Fruit fly (Drosophila melanogaster) whole organism, embryonic: Measurements from ENCODE around the gene galene.

Experiments used
- Bdp1 ChIP-seq: fragments of 200-800 bp; sonication (Bioruptor generic); optimal IDR thresholded peaks from 3 replicates; lab custom pipeline; 2016; ENCODE audit warnings: missing biosample characterization, missing genetic modification characterization
- Blimp-1 ChIP-seq: fragments of 200-800 bp; sonication (Bioruptor generic); optimal IDR thresholded peaks from 3 replicates; lab custom pipeline; 2018; ENCODE audit warnings: missing biosample characterization, missing genetic modification characterization, mild to moderate bottlenecking, moderate library complexity, missing genetic modification reagents
- BtbVII ChIP-seq: fragments of 200-800 bp; sonication (Bioruptor generic); optimal IDR thresholded peaks from 3 replicates; lab custom pipeline; 2017; ENCODE audit warnings: missing biosample characterization, mild to moderate bottlenecking, missing genetic modification characterization
- CG10366 ChIP-seq: fragments of 200-800 bp; sonication (Bioruptor generic); IDR thresholded peaks from 2 replicates; pipeline ENCODE4 v1.3.6; 2022; ENCODE audit warnings: missing biosample characterization, missing genetic modification characterization
- CG10543 ChIP-seq: fragments of 200-800 bp; sonication (Bioruptor generic); optimal IDR thresholded peaks from 3 replicates; lab custom pipeline; 2017; ENCODE audit warnings: missing biosample characterization, mild to moderate bottlenecking, missing genetic modification characterization, moderate library complexity
- CG12769 ChIP-seq: fragments of 200-800 bp; sonication (Bioruptor generic); optimal IDR thresholded peaks from 2 replicates; lab custom pipeline; 2019; ENCODE audit warnings: missing biosample characterization, mild to moderate bottlenecking, missing genetic modification characterization, moderate library complexity
- CG13775 ChIP-seq: fragments of 200-800 bp; sonication (Bioruptor generic); optimal IDR thresholded peaks from 3 replicates; lab custom pipeline; 2017; ENCODE audit warnings: missing biosample characterization, mild to moderate bottlenecking, missing genetic modification characterization
- CG14050 ChIP-seq: fragments of 200-800 bp; sonication (Bioruptor generic); IDR thresholded peaks from 3 replicates; pipeline ENCODE4 v1.3.6; 2022; ENCODE audit warnings: missing biosample characterization, missing genetic modification characterization
- CG15073 ChIP-seq: fragments of 200-800 bp; sonication (Bioruptor generic); optimal IDR thresholded peaks from 2 replicates; lab custom pipeline; 2016; ENCODE audit warnings: missing biosample characterization, missing genetic modification characterization
- CG16779 ChIP-seq: fragments of 200-800 bp; sonication (Bioruptor generic); IDR thresholded peaks from 2 replicates; pipeline ENCODE4 v1.3.6; 2022; ENCODE audit warnings: missing biosample characterization, missing genetic modification characterization
- CG17328 ChIP-seq: fragments of 200-800 bp; sonication (Bioruptor generic); IDR thresholded peaks from 2 replicates; pipeline ENCODE4 v1.3.6; 2022; ENCODE audit warnings: missing biosample characterization, missing genetic modification characterization
- CG17612 ChIP-seq: fragments of 200-800 bp; sonication (Bioruptor generic); IDR thresholded peaks from 2 replicates; pipeline ENCODE4 v1.3.6; 2022; ENCODE audit warnings: missing biosample characterization, missing genetic modification characterization
- CG3726 ChIP-seq: fragments of 200-800 bp; sonication (Bioruptor generic); IDR thresholded peaks from 3 replicates; pipeline ENCODE4, ENCODE4 v1.3.6; 2022; ENCODE audit warnings: missing biosample characterization, missing genetic modification characterization
- CG7745 ChIP-seq: fragments of 200-800 bp; sonication (Bioruptor generic); optimal IDR thresholded peaks from 2 replicates; lab custom pipeline; 2018; ENCODE audit warnings: missing biosample characterization, mild to moderate bottlenecking, missing genetic modification characterization, moderate library complexity
- CG9932 ChIP-seq: fragments of 200-800 bp; sonication (Bioruptor generic); IDR thresholded peaks from 2 replicates; pipeline ENCODE4 v1.3.6; 2022; ENCODE audit warnings: missing biosample characterization, missing genetic modification characterization
- Camta ChIP-seq: fragments of 200-800 bp; sonication (Bioruptor generic); optimal IDR thresholded peaks from 2 replicates; lab custom pipeline; 2016; ENCODE audit warnings: missing biosample characterization, missing genetic modification characterization
- D19A ChIP-seq: fragments of 200-800 bp; optimal IDR thresholded peaks from 3 replicates; lab custom pipeline; 2019; ENCODE audit warnings: missing biosample characterization, mild to moderate bottlenecking, missing genetic modification characterization, moderate library complexity
- D19B ChIP-seq: fragments of 200-800 bp; sonication (Bioruptor generic); optimal IDR thresholded peaks from 2 replicates; lab custom pipeline; 2017; ENCODE audit warnings: missing biosample characterization, mild to moderate bottlenecking, missing genetic modification characterization
- Dad ChIP-seq: fragments of 200-800 bp; sonication (Bioruptor generic); optimal IDR thresholded peaks from 3 replicates; lab custom pipeline; 2016; ENCODE audit warnings: missing biosample characterization, missing genetic modification characterization
- Dref ChIP-seq: fragments of 200-800 bp; sonication (Bioruptor generic); IDR thresholded peaks from 2 replicates; pipeline ENCODE4 v1.3.6; 2022; ENCODE audit warnings: missing biosample characterization, missing genetic modification characterization
- Eip74EF ChIP-seq, 2 experiments: fragments of 200-800 bp in 1 of 2; fragments of >200 bp in 1 of 2; sonication (Bioruptor generic) in 1 of 2; optimal IDR thresholded peaks; 2 replicates each; lab custom pipeline; 2017 to 2019; ENCODE audit warnings: missing biosample characterization in 2 of 2, missing genetic modification characterization in 2 of 2, mild to moderate bottlenecking in 1 of 2, moderate library complexity in 1 of 2
- Hand ChIP-seq: fragments of 200-800 bp; sonication (Bioruptor generic); optimal IDR thresholded peaks from 2 replicates; lab custom pipeline; 2017; ENCODE audit warnings: mild to moderate bottlenecking, missing biosample characterization, missing genetic modification reagents, missing genetic modification characterization
- NC2α ChIP-seq: fragments of 200-800 bp; sonication (Bioruptor generic); optimal IDR thresholded peaks from 2 replicates; lab custom pipeline; 2016; ENCODE audit warnings: missing biosample characterization, missing genetic modification characterization
- Oaz ChIP-seq: fragments of 200-800 bp; sonication (Bioruptor generic); IDR thresholded peaks from 2 replicates; pipeline ENCODE4 v1.3.6; 2022; ENCODE audit warnings: missing biosample characterization, missing genetic modification characterization
- Oli ChIP-seq: fragments of 200-800 bp; sonication (Bioruptor generic); optimal IDR thresholded peaks from 2 replicates; lab custom pipeline; 2018; ENCODE audit warnings: missing biosample characterization, mild to moderate bottlenecking, missing genetic modification characterization, moderate library complexity
- Pdp1 ChIP-seq, 2 experiments: fragments of 200-800 bp; sonication (Bioruptor generic); optimal IDR thresholded peaks; 3 replicates each; lab custom pipeline; 2016; ENCODE audit warnings: missing biosample characterization in 2 of 2, missing genetic modification characterization in 2 of 2, mild to moderate bottlenecking in 1 of 2, moderate library complexity in 1 of 2
- Rx ChIP-seq: fragments of 200-800 bp; sonication (Bioruptor generic); IDR thresholded peaks from 2 replicates; pipeline ENCODE4 v1.3.6; 2022; ENCODE audit warnings: missing biosample characterization, missing genetic modification characterization
- Xrp1 ChIP-seq: fragments of 200-800 bp; sonication (Bioruptor generic); IDR thresholded peaks from 2 replicates; pipeline ENCODE4 v1.3.6; 2022; ENCODE audit warnings: missing biosample characterization, missing genetic modification characterization
- caup ChIP-seq: fragments of 200-800 bp; sonication (Bioruptor generic); optimal IDR thresholded peaks from 3 replicates; lab custom pipeline; 2017; ENCODE audit warnings: missing biosample characterization, mild to moderate bottlenecking, missing genetic modification characterization, moderate library complexity; ENCODE audit not compliant: severe bottlenecking
- dati ChIP-seq: fragments of 200-800 bp; sonication (Bioruptor generic); IDR thresholded peaks from 2 replicates; pipeline ENCODE4 v1.3.6; 2022; ENCODE audit warnings: missing biosample characterization, missing genetic modification characterization
- dimm ChIP-seq: fragments of 200-800 bp; sonication (Bioruptor generic); IDR thresholded peaks from 2 replicates; pipeline ENCODE4 v1.3.6; 2022; ENCODE audit warnings: missing biosample characterization, missing genetic modification characterization
- eyg ChIP-seq: fragments of 200-800 bp; sonication (Bioruptor generic); optimal IDR thresholded peaks from 3 replicates; lab custom pipeline; 2016; ENCODE audit warnings: missing biosample characterization, missing genetic modification characterization
- fd96Cb ChIP-seq: fragments of 200-800 bp; sonication (Bioruptor generic); optimal IDR thresholded peaks from 2 replicates; lab custom pipeline; 2018; ENCODE audit warnings: missing biosample characterization, mild to moderate bottlenecking, missing genetic modification characterization, moderate library complexity
- grau ChIP-seq: fragments of 200-800 bp; optimal IDR thresholded peaks from 3 replicates; lab custom pipeline; 2019; ENCODE audit warnings: missing biosample characterization, mild to moderate bottlenecking, missing genetic modification characterization, moderate library complexity
- lilli ChIP-seq: fragments of 200-800 bp; sonication (Bioruptor generic); optimal IDR thresholded peaks from 3 replicates; lab custom pipeline; 2016; ENCODE audit warnings: missing biosample characterization, missing genetic modification characterization
- lmd ChIP-seq: fragments of 200-800 bp; sonication (Bioruptor generic); IDR thresholded peaks from 2 replicates; pipeline ENCODE4 v1.3.6; 2022; ENCODE audit warnings: missing biosample characterization, missing genetic modification characterization
- pho ChIP-seq: fragments of 200-800 bp; sonication (Bioruptor generic); optimal IDR thresholded peaks from 2 replicates; lab custom pipeline; 2016; ENCODE audit warnings: missing biosample characterization, missing genetic modification characterization
- sd ChIP-seq: fragments of 200-800 bp; sonication (Bioruptor generic); optimal IDR thresholded peaks from 3 replicates; lab custom pipeline; 2018; ENCODE audit warnings: missing biosample characterization, mild to moderate bottlenecking, missing genetic modification characterization, moderate library complexity
- sens ChIP-seq: fragments of 200-800 bp; sonication (Bioruptor generic); peaks from one replicate; lab custom pipeline; 2016; ENCODE audit warnings: missing biosample characterization, missing genetic modification characterization
- so ChIP-seq: fragments of 200-800 bp; sonication (Bioruptor generic); IDR thresholded peaks from 3 replicates; pipeline ENCODE4 v1.3.6; 2022; ENCODE audit warnings: missing biosample characterization, missing genetic modification characterization
- stc ChIP-seq: fragments of 200-800 bp; sonication (Bioruptor generic); IDR thresholded peaks from 2 replicates; pipeline ENCODE4 v1.3.6; 2022; ENCODE audit warnings: missing biosample characterization, missing genetic modification characterization
- tap ChIP-seq: fragments of 200-800 bp; optimal IDR thresholded peaks from 3 replicates; lab custom pipeline; 2019; ENCODE audit warnings: missing biosample characterization, mild to moderate bottlenecking, missing genetic modification characterization, moderate library complexity
- tio ChIP-seq: fragments of 200-800 bp; sonication (Bioruptor generic); optimal IDR thresholded peaks from 2 replicates; lab custom pipeline; 2017; ENCODE audit warnings: missing biosample characterization, missing genetic modification characterization, inconsistent platforms
- tup ChIP-seq: fragments of 200-800 bp; sonication (Bioruptor generic); optimal IDR thresholded peaks from 2 replicates; lab custom pipeline; 2016; ENCODE audit warnings: missing biosample characterization, mild to moderate bottlenecking, missing genetic modification characterization, moderate library complexity
- tx ChIP-seq: fragments of 200-800 bp; sonication (Bioruptor generic); optimal IDR thresholded peaks from 2 replicates; lab custom pipeline; 2016; ENCODE audit warnings: missing biosample characterization, missing genetic modification characterization
- wek ChIP-seq: fragments of 200-800 bp; sonication (Bioruptor generic); optimal IDR thresholded peaks from 3 replicates; lab custom pipeline; 2018; ENCODE audit warnings: missing biosample characterization, mild to moderate bottlenecking, missing genetic modification characterization, moderate library complexity
- zf30C ChIP-seq: fragments of 200-800 bp; sonication (Bioruptor generic); optimal IDR thresholded peaks from 3 replicates; lab custom pipeline; 2018; ENCODE audit warnings: missing biosample characterization, mild to moderate bottlenecking, missing genetic modification characterization

galene gene

dm6 chr3L:1258547-1258946, 23.0 kb downstream of the galene start (continued):
- TF ChIP-seq lmd (GFP tag; lab: Robert Waterston, UW) (peak; percentile 27; the same call in 1 of the 2 replicates), CG9932 (GFP tag; lab: Robert Waterston, UW) (peak; percentile 51), dati (GFP tag; lab: Robert Waterston, UW) (no peak), grau (tag; lab: Kevin White, UChicago) (peak; percentile 58), BtbVII (GFP tag; lab: Kevin White, UChicago) (no peak), dimm (GFP tag; lab: Robert Waterston, UW) (no peak), CG16779 (GFP tag; lab: Robert Waterston, UW) (no peak)
- TF ChIP-seq, all 482 proteins: peak for 41

- peak; percentile 50 for TF ChIP-seq sens (GFP tag; lab: Kevin White, UChicago)
- peak; percentile 9 for TF ChIP-seq sd (tag; lab: Kevin White, UChicago)
- no peak for TF ChIP-seq Xrp1 (GFP tag; lab: Robert Waterston, UW)
These were observed 29.5 kb downstream of the galene start for dm6 chr3L:1264998-1265397.

dm6 chr3L:1265423-1266002, 30.0 kb downstream of the galene start:
- TF ChIP-seq tx: no peak
- TF ChIP-seq D19A (tag; lab: Kevin White, UChicago): no peak
- TF ChIP-seq caup (GFP tag; lab: Kevin White, UChicago): no peak
- no peak for TF ChIP-seq Hand
- TF ChIP-seq eyg (GFP tag; lab: Kevin White, UChicago): no peak
- TF ChIP-seq Bdp1 (GFP tag; lab: Kevin White, UChicago): no peak
- no peak for TF ChIP-seq CG14050
- TF ChIP-seq Eip74EF (GFP tag; optimal IDR thresholded peaks at IDR 0.05; lab: Kevin White, UChicago): peak in 1 of 2 experiments; percentile 73
- TF ChIP-seq Oli: no peak
- no peak for TF ChIP-seq zf30C (GFP tag; lab: Kevin White, UChicago)
- TF ChIP-seq CG7745 (tag; lab: Kevin White, UChicago): no peak
- no peak for TF ChIP-seq Oaz (GFP tag; lab: Robert Waterston, UW)
- TF ChIP-seq tap: no peak
- no peak for TF ChIP-seq Dad (GFP tag; lab: Kevin White, UChicago)
- TF ChIP-seq lilli: no peak
- TF ChIP-seq tio (GFP tag; lab: Kevin White, UChicago): no peak
- TF ChIP-seq CG10366 (GFP tag; lab: Robert Waterston, UW): no peak
- no peak for TF ChIP-seq CG3726
- no peak for TF ChIP-seq CG17328 (GFP tag; lab: Robert Waterston, UW)
- no peak for TF ChIP-seq CG13775 (GFP tag; lab: Kevin White, UChicago)
- TF ChIP-seq Dref (GFP tag; lab: Robert Waterston, UW): no peak
- TF ChIP-seq CG15073 (GFP tag; lab: Kevin White, UChicago): no peak
- TF ChIP-seq fd96Cb (tag; lab: Kevin White, UChicago): no peak
- TF ChIP-seq tup (GFP tag; lab: Kevin White, UChicago): no peak
- TF ChIP-seq CG17612 (GFP tag; lab: Robert Waterston, UW): no peak
- TF ChIP-seq sd (tag; lab: Kevin White, UChicago): peak; percentile 10
- TF ChIP-seq D19B (GFP tag; lab: Kevin White, UChicago): no peak
- TF ChIP-seq NC2α (GFP tag; lab: Kevin White, UChicago): no peak
- TF ChIP-seq so (GFP tag; lab: Robert Waterston, UW): no peak
- TF ChIP-seq CG12769 (tag; lab: Kevin White, UChicago): peak; percentile 65
- TF ChIP-seq stc (GFP tag; lab: Robert Waterston, UW): no peak
- no peak for TF ChIP-seq Camta
- no peak for TF ChIP-seq pho (GFP tag; lab: Kevin White, UChicago)
- peak; percentile 83 for TF ChIP-seq Blimp-1 (GFP tag; lab: Kevin White, UChicago)
- no peak for TF ChIP-seq Rx (GFP tag; lab: Robert Waterston, UW)
- TF ChIP-seq Pdp1 (GFP tag; optimal IDR thresholded peaks at IDR 0.05; lab: Kevin White, UChicago): no peak
- no peak for TF ChIP-seq wek
- no peak for TF ChIP-seq CG10543 (GFP tag; lab: Kevin White, UChicago)
